Fruit fly (Drosophila melanogaster) whole organism, adult: ENCODE data around the gene CG6800.

Experiments used
- CG11617 ChIP-seq: fragments of 200-800 bp; sonication (Bioruptor generic); optimal IDR thresholded peaks from 2 replicates; lab custom pipeline; 2017; ENCODE audit warnings: mild to moderate bottlenecking, missing biosample characterization, missing genetic modification reagents, missing genetic modification characterization
- CG14711 ChIP-seq: fragments of 200-800 bp; sonication (Bioruptor generic); optimal IDR thresholded peaks from 2 replicates; lab custom pipeline; 2018; ENCODE audit warnings: missing biosample characterization, mild to moderate bottlenecking, missing genetic modification characterization, moderate library complexity
- CG5204 ChIP-seq: fragments of 200-800 bp; sonication (Bioruptor generic); optimal IDR thresholded peaks from 2 replicates; lab custom pipeline; 2016; ENCODE audit warnings: missing biosample characterization, missing genetic modification characterization
- CG7045 ChIP-seq: fragments of 200-800 bp; sonication (Bioruptor generic); optimal IDR thresholded peaks from 2 replicates; lab custom pipeline; 2017; ENCODE audit warnings: missing biosample characterization, mild to moderate bottlenecking, missing genetic modification characterization
- bab1 ChIP-seq: fragments of 200-800 bp; sonication (Bioruptor generic); optimal IDR thresholded peaks from 3 replicates; lab custom pipeline; 2019; ENCODE audit warnings: missing biosample characterization, mild to moderate bottlenecking, missing genetic modification characterization, moderate library complexity
- cnc ChIP-seq, 2 experiments: fragments of >200 bp; optimal IDR thresholded peaks; 2 replicates each; lab custom pipeline; 2017
- kay ChIP-seq: fragments of 200-800 bp; sonication (Bioruptor generic); peaks from one replicate; lab custom pipeline; 2016; ENCODE audit warnings: missing biosample characterization, missing genetic modification characterization, borderline replicate concordance
- pad ChIP-seq: fragments of 200-800 bp; sonication (Bioruptor generic); optimal IDR thresholded peaks from 3 replicates; lab custom pipeline; 2017; ENCODE audit warnings: missing biosample characterization, missing genetic modification characterization, mild to moderate bottlenecking, moderate library complexity, missing genetic modification reagents

dm6 chr3R:21744988-21745387, 30.9 kb upstream of the CG6800 start, which contains the start of gene CG31343:
- no peak for TF ChIP-seq bab1 (GFP tag; lab: Kevin White, UChicago)
- no peak for TF ChIP-seq pad (GFP tag; lab: Kevin White, UChicago)
- no peak for TF ChIP-seq CG11617
- TF ChIP-seq CG5204 (GFP tag; lab: Kevin White, UChicago): no peak
- no peak for TF ChIP-seq CG14711 (tag; lab: Kevin White, UChicago)
- TF ChIP-seq CG7045: no peak
- no peak for TF ChIP-seq cnc (optimal IDR thresholded peaks at IDR 0.05; lab: Kevin White, UChicago)
- no peak for TF ChIP-seq kay (GFP tag; lab: Kevin White, UChicago)
